Fruit fly (Drosophila melanogaster) whole organism, embryonic: Measurements from ENCODE around the gene NT1.
A peak's percentile ranks its signal among the peaks of the same experiment; 100 is the strongest.

ENCODE experiments used
- CG10274 ChIP-seq: fragments of 200-800 bp; sonication (Bioruptor generic); optimal IDR thresholded peaks from 3 replicates; lab custom pipeline; 2017; ENCODE audit warnings: missing biosample characterization, mild to moderate bottlenecking, missing genetic modification characterization
- CG12071 ChIP-seq: fragments of 200-800 bp; sonication (Bioruptor generic); optimal IDR thresholded peaks from 3 replicates; lab custom pipeline; 2018; ENCODE audit warnings: missing biosample characterization, mild to moderate bottlenecking, missing genetic modification characterization
- CG13624 ChIP-seq: fragments of 200-800 bp; sonication (Bioruptor generic); optimal IDR thresholded peaks from 2 replicates; lab custom pipeline; 2016; ENCODE audit warnings: missing biosample characterization, missing genetic modification characterization
- CG14441 ChIP-seq: fragments of 200-800 bp; sonication (Bioruptor generic); IDR thresholded peaks from 2 replicates; pipeline ENCODE4 v1.3.6; 2022; ENCODE audit warnings: missing biosample characterization, missing genetic modification characterization
- CG15269 ChIP-seq: fragments of 200-800 bp; sonication (Bioruptor generic); optimal IDR thresholded peaks from 2 replicates; lab custom pipeline; 2018; ENCODE audit warnings: missing biosample characterization, mild to moderate bottlenecking, missing genetic modification characterization, moderate library complexity
- CG17361 ChIP-seq: fragments of 200-800 bp; sonication (Bioruptor generic); IDR thresholded peaks from 3 replicates; pipeline ENCODE4 v1.3.6; 2022; ENCODE audit warnings: missing biosample characterization, missing genetic modification characterization
- CG18262 ChIP-seq: fragments of 200-800 bp; optimal IDR thresholded peaks from 3 replicates; lab custom pipeline; 2019; ENCODE audit warnings: missing biosample characterization, mild to moderate bottlenecking, missing genetic modification characterization, moderate library complexity
- CG18599 ChIP-seq: fragments of 200-800 bp; sonication (Bioruptor generic); optimal IDR thresholded peaks from 3 replicates; lab custom pipeline; 2017; ENCODE audit warnings: missing biosample characterization, missing genetic modification characterization, mild to moderate bottlenecking, moderate library complexity, missing genetic modification reagents
- CG3065 ChIP-seq: fragments of 200-800 bp; sonication (Bioruptor generic); optimal IDR thresholded peaks from 2 replicates; lab custom pipeline; 2016; ENCODE audit warnings: missing biosample characterization, missing genetic modification characterization
- CG32532 ChIP-seq: fragments of 200-800 bp; sonication (Bioruptor generic); IDR thresholded peaks from 2 replicates; pipeline ENCODE4 v1.3.6; 2022; ENCODE audit warnings: missing biosample characterization, missing genetic modification characterization
- CG34422 ChIP-seq: fragments of 200-800 bp; sonication (Bioruptor generic); IDR thresholded peaks from 3 replicates; pipeline ENCODE4 v1.3.6; 2022; ENCODE audit warnings: missing biosample characterization, missing genetic modification characterization
- CG4282 ChIP-seq: fragments of 200-800 bp; sonication (Bioruptor generic); optimal IDR thresholded peaks from 2 replicates; lab custom pipeline; 2016; ENCODE audit warnings: missing biosample characterization, missing genetic modification characterization
- CG6175 ChIP-seq: fragments of 200-800 bp; sonication (Bioruptor generic); IDR thresholded peaks from 3 replicates; pipeline ENCODE4 v1.3.6; 2022; ENCODE audit warnings: missing biosample characterization, missing genetic modification characterization
- CG7556 ChIP-seq: fragments of 200-800 bp; sonication (Bioruptor generic); optimal IDR thresholded peaks from 2 replicates; lab custom pipeline; 2017; ENCODE audit warnings: missing biosample characterization, mild to moderate bottlenecking, missing genetic modification characterization
- CG7963 ChIP-seq: fragments of 200-800 bp; sonication (Bioruptor generic); IDR thresholded peaks from 3 replicates; pipeline ENCODE4 v1.3.6; 2022; ENCODE audit warnings: missing biosample characterization, missing genetic modification characterization; ENCODE audit not compliant: partially characterized antibody
- CG8359 ChIP-seq: fragments of 200-800 bp; sonication (Bioruptor generic); optimal IDR thresholded peaks from 2 replicates; lab custom pipeline; 2017; ENCODE audit warnings: missing biosample characterization, mild to moderate bottlenecking, missing genetic modification characterization, borderline replicate concordance
- CG9215 ChIP-seq: fragments of 200-800 bp; sonication (Bioruptor generic); IDR thresholded peaks from 2 replicates; pipeline ENCODE4 v1.3.6; 2022; ENCODE audit warnings: missing biosample characterization, missing genetic modification characterization
- CG9932 ChIP-seq: fragments of 200-800 bp; sonication (Bioruptor generic); IDR thresholded peaks from 2 replicates; pipeline ENCODE4 v1.3.6; 2022; ENCODE audit warnings: missing biosample characterization, missing genetic modification characterization
- Deaf1 ChIP-seq: fragments of 200-800 bp; optimal IDR thresholded peaks from 3 replicates; lab custom pipeline; 2019; ENCODE audit warnings: missing biosample characterization, mild to moderate bottlenecking, missing genetic modification characterization, moderate library complexity
- Dll ChIP-seq: fragments of 200-800 bp; sonication (Bioruptor generic); IDR thresholded peaks from 4 replicates; pipeline ENCODE4 v1.3.6; 2022; ENCODE audit warnings: missing biosample characterization, missing genetic modification characterization; ENCODE audit not compliant: partially characterized antibody
- Doc2 ChIP-seq: fragments of 200-800 bp; sonication (Bioruptor generic); IDR thresholded peaks from 2 replicates; pipeline ENCODE4 v1.3.6; 2022; ENCODE audit warnings: missing biosample characterization, missing genetic modification characterization
- E2f2 ChIP-seq: fragments of 200-800 bp; sonication (Bioruptor generic); IDR thresholded peaks from 2 replicates; pipeline ENCODE4 v1.3.6; 2022; ENCODE audit warnings: missing biosample characterization, missing genetic modification characterization
- H15 ChIP-seq: fragments of 200-800 bp; sonication (Bioruptor generic); IDR thresholded peaks from 3 replicates; pipeline ENCODE4 v1.3.6; 2022; ENCODE audit warnings: missing biosample characterization, missing genetic modification characterization
- Hey ChIP-seq: fragments of 200-800 bp; sonication (Bioruptor generic); optimal IDR thresholded peaks from 3 replicates; lab custom pipeline; 2018; ENCODE audit warnings: missing biosample characterization, mild to moderate bottlenecking, missing genetic modification characterization
- Rfx ChIP-seq: fragments of 200-800 bp; sonication (Bioruptor generic); IDR thresholded peaks from 2 replicates; pipeline ENCODE4 v1.3.6; 2022; ENCODE audit warnings: missing biosample characterization, missing genetic modification characterization
- Side ChIP-seq: fragments of 200-800 bp; sonication (Bioruptor generic); optimal IDR thresholded peaks from 2 replicates; lab custom pipeline; 2016; ENCODE audit warnings: missing biosample characterization, missing genetic modification characterization
- YL-1 ChIP-seq: fragments of 200-800 bp; sonication (Bioruptor generic); optimal IDR thresholded peaks from 3 replicates; lab custom pipeline; 2017; ENCODE audit warnings: missing biosample characterization, mild to moderate bottlenecking, missing genetic modification characterization
- bsh ChIP-seq, 2 experiments: fragments of 200-800 bp; sonication (Bioruptor generic); optimal IDR thresholded peaks; 2 replicates each; lab custom pipeline; 2017 to 2018; ENCODE audit warnings: mild to moderate bottlenecking in 2 of 2, missing biosample characterization in 2 of 2, missing genetic modification characterization in 2 of 2, moderate library complexity in 1 of 2
- chinmo ChIP-seq: fragments of 200-800 bp; sonication (Bioruptor generic); IDR thresholded peaks from 4 replicates; pipeline ENCODE4 v1.3.6; 2022; ENCODE audit warnings: missing biosample characterization, missing genetic modification characterization; ENCODE audit not compliant: partially characterized antibody
- crol ChIP-seq: fragments of 200-800 bp; sonication (Bioruptor generic); IDR thresholded peaks from 2 replicates; pipeline ENCODE4 v1.3.6; 2022; ENCODE audit warnings: missing biosample characterization, missing genetic modification characterization
- crp ChIP-seq, 2 experiments: fragments of 200-800 bp; sonication (Bioruptor generic); optimal IDR thresholded peaks; 2 replicates in 1 of 2; 3 replicates in 1 of 2; lab custom pipeline; 2017; ENCODE audit warnings: missing biosample characterization in 2 of 2, missing genetic modification characterization in 2 of 2, mild to moderate bottlenecking in 1 of 2, moderate library complexity in 1 of 2
- dm ChIP-seq: fragments of 200-800 bp; sonication (Bioruptor generic); optimal IDR thresholded peaks from 3 replicates; lab custom pipeline; 2016; ENCODE audit warnings: missing biosample characterization, missing genetic modification characterization
- dysf ChIP-seq: fragments of 200-800 bp; sonication (Bioruptor generic); IDR thresholded peaks from 3 replicates; pipeline ENCODE4 v1.3.6; 2022; ENCODE audit warnings: missing biosample characterization, missing genetic modification characterization
- gce ChIP-seq: fragments of 200-800 bp; sonication (Bioruptor generic); IDR thresholded peaks from 3 replicates; pipeline ENCODE4 v1.3.6; 2022; ENCODE audit warnings: missing biosample characterization, missing genetic modification characterization
- lbe ChIP-seq: fragments of 200-800 bp; sonication (Bioruptor generic); optimal IDR thresholded peaks from 2 replicates; lab custom pipeline; 2016; ENCODE audit warnings: missing biosample characterization, mild to moderate bottlenecking, missing genetic modification characterization
- nom ChIP-seq: fragments of 200-800 bp; sonication (Bioruptor generic); optimal IDR thresholded peaks from 2 replicates; lab custom pipeline; 2017; ENCODE audit warnings: missing biosample characterization, missing genetic modification characterization, mild to moderate bottlenecking, moderate library complexity, missing genetic modification reagents
- otp ChIP-seq: fragments of 200-800 bp; sonication (Bioruptor generic); IDR thresholded peaks from 3 replicates; pipeline ENCODE4, ENCODE4 v1.3.6; 2022; ENCODE audit warnings: missing biosample characterization, missing genetic modification characterization
- pan ChIP-seq, 4 experiments: fragments of >200 bp in 3 of 4; fragments of 200-800 bp in 1 of 4; sonication (Bioruptor generic) in 1 of 4; optimal IDR thresholded peaks in 3 of 4; IDR thresholded peaks in 1 of 4; 2 replicates each; pipeline versions ENCODE4 v1.3.6 to Lab custom; 2017 to 2022; ENCODE audit warnings: missing biosample characterization in 2 of 4, missing genetic modification characterization in 2 of 4, mixed read lengths in 1 of 4
- schlank ChIP-seq: fragments of 200-800 bp; sonication (Bioruptor generic); optimal IDR thresholded peaks from 2 replicates; lab custom pipeline; 2018; ENCODE audit warnings: missing biosample characterization, mild to moderate bottlenecking, missing genetic modification characterization
- sna ChIP-seq: fragments of 200-800 bp; sonication (Bioruptor generic); IDR thresholded peaks from 2 replicates; pipeline ENCODE4 v1.3.6; 2022; ENCODE audit warnings: missing biosample characterization, missing genetic modification characterization; ENCODE audit not compliant: partially characterized antibody
- toy ChIP-seq: fragments of 200-800 bp; sonication (Bioruptor generic); IDR thresholded peaks from 2 replicates; pipeline ENCODE4 v1.3.6; 2022; ENCODE audit warnings: missing biosample characterization, missing genetic modification characterization

Gene NT1

dm6 chr3L:4494603-4495002, 13.6 kb downstream of the NT1 start:
- TF ChIP-seq bsh (GFP tag; optimal IDR thresholded peaks at IDR 0.05; lab: Kevin White, UChicago) (peak in 1 of 2 experiments; percentile 49), CG9932 (GFP tag; lab: Robert Waterston, UW) (no peak), lbe (peak; percentile 62), CG6175 (GFP tag; lab: Robert Waterston, UW) (no peak), nom (GFP tag; lab: Kevin White, UChicago) (peak; percentile 79), CG32532 (no peak), CG17361 (no peak)

DNA sequence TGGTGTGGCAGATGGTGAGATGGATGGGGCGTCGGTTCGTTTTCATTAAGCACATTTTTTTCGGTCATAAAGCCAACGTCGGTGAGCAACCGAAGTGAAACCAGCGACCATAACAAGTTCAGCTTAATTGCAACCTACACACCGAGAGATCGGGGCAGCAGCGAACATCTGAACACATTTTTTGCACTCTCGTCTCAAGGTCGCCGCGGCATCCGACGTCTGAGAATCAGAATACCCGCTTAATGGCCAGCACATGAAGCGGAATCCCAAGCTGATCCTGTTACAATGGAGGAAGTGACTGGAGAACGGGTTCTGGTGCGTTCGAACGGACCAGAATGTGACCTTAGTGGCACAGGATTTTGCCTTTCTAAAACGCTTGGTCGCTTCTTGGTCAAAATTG, 14.6 kb downstream of the NT1 start:
- TF ChIP-seq CG13624 (GFP tag; lab: Kevin White, UChicago) (no peak), Hey (no peak), schlank (tag; lab: Kevin White, UChicago) (no peak), Doc2 (GFP tag; lab: Robert Waterston, UW) (peak; percentile 20; the same call in 1 of the 2 replicates), Side (GFP tag; lab: Kevin White, UChicago) (no peak), CG18599 (GFP tag; lab: Kevin White, UChicago) (no peak), CG18262 (tag; lab: Kevin White, UChicago) (no peak), CG7556 (no peak)

DNA sequence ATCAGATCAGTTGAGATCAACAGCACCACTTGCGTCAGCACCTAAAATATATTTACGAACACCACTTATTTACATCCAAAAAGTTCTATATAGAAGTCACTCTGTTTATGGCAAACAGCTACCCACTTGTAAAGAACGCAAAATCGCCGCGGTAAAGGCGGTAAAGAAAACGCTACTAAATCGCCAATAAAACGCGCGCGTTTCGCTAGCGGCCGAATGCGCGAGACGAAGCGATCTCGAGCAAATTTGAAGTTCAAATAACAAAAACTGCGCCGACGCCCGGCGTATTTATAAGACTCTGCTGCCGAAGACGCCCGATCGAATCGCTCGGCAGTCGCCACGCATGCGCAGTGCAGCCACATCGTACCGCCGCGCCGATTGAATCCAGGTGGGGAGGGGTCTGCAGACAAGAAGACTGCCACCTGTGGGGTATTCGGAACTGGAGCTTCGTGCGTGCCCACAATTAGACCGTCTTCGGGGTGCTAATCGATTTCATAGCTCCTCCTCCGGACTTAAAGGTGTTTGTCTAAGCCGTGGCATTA, 17.5 kb downstream of the NT1 start, which contains the start of gene CG13722:
CG13722 (minus strand) TSS at position 262 of the 542 bp plus-strand sequence.
- TF ChIP-seq CG12071 (no peak), CG8359 (peak; percentile 99), Deaf1 (tag; lab: Kevin White, UChicago) (peak; percentile 93), nom (GFP tag; lab: Kevin White, UChicago) (peak; percentile 60), CG9215 (GFP tag; lab: Robert Waterston, UW) (no peak), H15 (0 out of 3 replicates have a peak, but pooled peaks have one; percentile 34), gce (GFP tag; lab: Robert Waterston, UW) (no peak), E2f2 (GFP tag; lab: Robert Waterston, UW) (0 out of 2 replicates have a peak, but pooled peaks have one; percentile 13), CG15269 (tag; lab: Kevin White, UChicago) (no peak), Dll (0 out of 4 replicates have a peak, but pooled peaks have one; percentile 14), dm (GFP tag; lab: Kevin White, UChicago) (no peak), CG34422 (0 out of 3 replicates have a peak, but pooled peaks have one; percentile 15), toy (GFP tag; lab: Robert Waterston, UW) (no peak), CG7963 (0 out of 3 replicates have a peak, but pooled peaks have one; percentile 7), dysf (0 out of 3 replicates have a peak, but pooled peaks have one; percentile 14), CG10274 (GFP tag; lab: Kevin White, UChicago) (peak; percentile 13), CG3065 (GFP tag; lab: Kevin White, UChicago) (no peak), pan (optimal IDR thresholded peaks at IDR 0.05; lab: Kevin White, UChicago) (no peak), pan (GFP tag; optimal IDR thresholded peaks at IDR 0.05 in 1 of 2, IDR thresholded peaks at IDR 0.05 in 1 of 2) (peak in 1 of 2 experiments; percentile 15), crp (GFP tag; optimal IDR thresholded peaks at IDR 0.05; lab: Kevin White, UChicago) (no peak), CG4282 (GFP tag; lab: Kevin White, UChicago) (no peak), YL-1 (GFP tag; lab: Kevin White, UChicago) (no peak), otp (peak; percentile 65; the same call in 2 of the 3 replicates), crol (GFP tag; lab: Robert Waterston, UW) (0 out of 2 replicates have a peak, but pooled peaks have one; percentile 47), sna (GFP tag; lab: Robert Waterston, UW) (0 out of 2 replicates have a peak, but pooled peaks have one; percentile 18), Rfx (GFP tag; lab: Robert Waterston, UW) (0 out of 2 replicates have a peak, but pooled peaks have one; percentile 18), CG14441 (GFP tag; lab: Robert Waterston, UW) (peak; percentile 16; the same call in 1 of the 2 replicates), chinmo (GFP tag; lab: Robert Waterston, UW) (0 out of 4 replicates have a peak, but pooled peaks have one; percentile 64)
